Fruit fly (Drosophila melanogaster): ENCODE results near the gene CG13760.

CG13760 gene

DNA sequence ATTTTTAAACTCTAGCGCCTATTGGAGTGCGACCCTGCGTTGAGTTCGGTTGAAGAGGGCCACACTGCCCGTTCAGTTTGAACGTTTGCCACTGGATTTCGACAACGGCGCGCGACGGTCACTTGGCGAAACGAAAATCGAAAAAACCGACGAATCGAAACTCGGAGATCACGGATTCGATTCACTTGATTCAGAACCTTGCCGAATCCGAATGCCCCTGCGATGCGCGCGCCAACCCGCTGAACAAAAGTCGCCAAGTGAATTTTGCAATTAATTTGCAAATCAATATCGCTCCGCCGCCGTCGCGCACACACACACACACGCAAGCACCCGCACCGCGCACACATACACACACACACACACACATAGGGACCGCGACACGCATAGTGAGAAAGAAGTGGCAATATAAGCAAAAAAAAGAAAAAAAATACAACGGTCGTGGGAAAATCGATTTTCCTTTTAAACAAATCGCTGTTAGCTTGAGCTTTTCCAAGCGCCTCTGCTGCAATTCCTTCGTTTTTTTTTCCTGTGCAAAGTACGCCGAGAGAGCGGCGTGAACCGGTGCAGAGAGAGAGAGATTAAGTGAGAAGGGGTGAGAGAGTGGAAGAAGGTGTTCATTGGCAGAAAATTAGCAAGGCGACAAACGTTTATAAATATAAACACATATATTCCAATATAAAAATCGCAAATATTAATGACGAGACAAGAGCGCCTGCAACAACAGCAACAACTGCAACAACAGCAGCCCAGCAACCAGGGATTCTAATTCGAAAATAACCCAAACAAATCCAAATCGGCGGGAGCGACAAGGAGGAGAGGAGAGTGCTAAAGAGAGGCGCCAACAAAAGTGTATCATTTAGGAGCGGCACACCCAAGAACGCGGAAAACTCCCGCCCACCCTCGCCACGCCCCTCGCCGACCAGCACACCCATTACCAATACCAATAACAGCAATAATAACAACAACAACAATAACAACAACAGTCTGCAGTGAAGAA, 3.2 kb upstream of the CG13760 start, which contains the start of gene egh (continued):
- 0 out of 2 replicates have a peak, but pooled peaks have one; percentile 20 for TF ChIP-seq CG11696 (GFP tag; IDR thresholded peaks at IDR 0.05)
- TF ChIP-seq usp (GFP tag; optimal IDR thresholded peaks at IDR 0.05) = no peak
- TF ChIP-seq CG8765 (GFP tag; IDR thresholded peaks at IDR 0.05) = no peak
- no peak for TF ChIP-seq toy (GFP tag; IDR thresholded peaks at IDR 0.05)
- TF ChIP-seq pfk (GFP tag; optimal IDR thresholded peaks at IDR 0.05) = no peak
- no peak for TF ChIP-seq bcd (GFP tag; optimal IDR thresholded peaks at IDR 0.05)
- no peak for TF ChIP-seq run (tag; optimal IDR thresholded peaks at IDR 0.05)
- TF ChIP-seq zf30C (GFP tag; optimal IDR thresholded peaks at IDR 0.05) = no peak
- TF ChIP-seq Hr78 (GFP tag; optimal IDR thresholded peaks at IDR 0.05) = no peak
- no peak for TF ChIP-seq Xbp1 (GFP tag; optimal IDR thresholded peaks at IDR 0.05)
- TF ChIP-seq kah (GFP tag; optimal IDR thresholded peaks at IDR 0.05) = no peak
- TF ChIP-seq cwo (GFP tag; optimal IDR thresholded peaks at IDR 0.05) = no peak
- TF ChIP-seq dan (GFP tag; IDR thresholded peaks at IDR 0.05) = no peak
- TF ChIP-seq B-H1 (GFP tag; IDR thresholded peaks at IDR 0.05) = no peak; the same call in 2 of the 3 replicates
- TF ChIP-seq Dfd (GFP tag; optimal IDR thresholded peaks at IDR 0.05) = peak in 1 of 2 experiments; percentile 58
- TF ChIP-seq Nf-YC (tag; optimal IDR thresholded peaks at IDR 0.05) = peak; percentile 64
- TF ChIP-seq CG32767 (GFP tag; IDR thresholded peaks at IDR 0.05) = peak; percentile 58
- peak; percentile 90 for TF ChIP-seq pzg (GFP tag; optimal IDR thresholded peaks at IDR 0.05)
- TF ChIP-seq dmrt11E (tag; optimal IDR thresholded peaks at IDR 0.05) = no peak
- TF ChIP-seq Myb (GFP tag; optimal IDR thresholded peaks at IDR 0.05) = peak; percentile 67
- TF ChIP-seq Dek (tag; optimal IDR thresholded peaks at IDR 0.05) = no peak
- no peak for TF ChIP-seq CG6683 (GFP tag; optimal IDR thresholded peaks at IDR 0.05)
- no peak for TF ChIP-seq CG4730 (GFP tag; IDR thresholded peaks at IDR 0.05)
- TF ChIP-seq CG15011 (GFP tag; optimal IDR thresholded peaks at IDR 0.05) = no peak
- TF ChIP-seq CG33213 (GFP tag; optimal IDR thresholded peaks at IDR 0.05) = peak; percentile 29
- no peak for TF ChIP-seq ken (GFP tag; IDR thresholded peaks at IDR 0.05)
- TF ChIP-seq NC2α (GFP tag; optimal IDR thresholded peaks at IDR 0.05) = no peak
- TF ChIP-seq CG7556 (GFP tag; optimal IDR thresholded peaks at IDR 0.05) = no peak
- TF ChIP-seq CG3838 (GFP tag; optimal IDR thresholded peaks at IDR 0.05) = no peak
- peak; percentile 28 for TF ChIP-seq mam (GFP tag; optimal IDR thresholded peaks at IDR 0.05)
- no peak for TF ChIP-seq CG6654 (GFP tag; optimal IDR thresholded peaks at IDR 0.05)
- TF ChIP-seq ap (GFP tag; IDR thresholded peaks at IDR 0.05) = no peak
- TF ChIP-seq pros (GFP tag; optimal IDR thresholded peaks at IDR 0.05) = no peak
- TF ChIP-seq CG4360 (GFP tag; IDR thresholded peaks at IDR 0.05) = peak; percentile 12; the same call in 1 of the 2 replicates
- TF ChIP-seq CG11560 (tag; IDR thresholded peaks at IDR 0.05) = no peak
- TF ChIP-seq CG4820 (GFP tag; optimal IDR thresholded peaks at IDR 0.05) = no peak
- no peak for TF ChIP-seq NC2β (GFP tag; optimal IDR thresholded peaks at IDR 0.05)
- TF ChIP-seq PHDP (tag; optimal IDR thresholded peaks at IDR 0.05) = no peak
- no peak for TF ChIP-seq Ravus (GFP tag; IDR thresholded peaks at IDR 0.05)
- no peak for TF ChIP-seq ftz-f1 (GFP tag; optimal IDR thresholded peaks at IDR 0.05)
- no peak for TF ChIP-seq CG6765 (GFP tag; optimal IDR thresholded peaks at IDR 0.05)
- no peak for TF ChIP-seq tna (GFP tag; IDR thresholded peaks at IDR 0.05; ENCODE audit: partially characterized antibody)
- TF ChIP-seq scrt (GFP tag; optimal IDR thresholded peaks at IDR 0.05) = peak; percentile 7
- peak; percentile 20; the same call in 1 of the 2 replicates for TF ChIP-seq unc-4 (GFP tag; IDR thresholded peaks at IDR 0.05; ENCODE audit: partially characterized antibody)
- peak; percentile 40 for TF ChIP-seq CG9727 (GFP tag; optimal IDR thresholded peaks at IDR 0.05)
- peak; percentile 5 for TF ChIP-seq CG13624 (GFP tag; optimal IDR thresholded peaks at IDR 0.05)
- no peak for TF ChIP-seq CG11247 (GFP tag; IDR thresholded peaks at IDR 0.05)
- no peak for TF ChIP-seq tx (GFP tag; optimal IDR thresholded peaks at IDR 0.05)
- no peak for TF ChIP-seq tup (GFP tag; optimal IDR thresholded peaks at IDR 0.05)

Measured in whole organism, embryonic.